ENCODE assay signal across 6 fruit fly cellular contexts in the genomic region with DNA sequence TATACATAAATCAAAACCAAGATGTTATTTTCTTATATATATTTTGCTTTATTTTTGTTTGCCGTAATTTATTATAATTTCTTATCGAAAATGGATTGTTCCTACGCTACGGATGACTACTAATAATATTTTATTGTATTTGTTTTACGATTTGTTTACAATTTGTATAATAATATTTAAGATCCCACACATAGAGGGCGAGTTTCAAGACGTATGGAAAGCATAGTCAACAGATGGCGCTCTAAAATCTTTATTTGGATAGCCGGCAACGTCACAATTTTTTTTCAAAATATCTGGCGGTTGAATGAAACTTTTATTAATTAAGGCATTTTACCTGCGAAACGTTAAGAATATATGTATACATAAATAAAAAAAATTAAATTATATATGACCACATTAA.
TF ChIP-seq lines count a peak whose summit lies in the region.

No protein-coding gene starts in this region.

- TF ChIP-seq CTCF in S2 (optimal IDR thresholded peaks at IDR 0.05; lab: Kevin White, UChicago), result peak; percentile 54 to 90
- peak; percentile 98 for TF ChIP-seq CTCF in whole organism, embryonic (GFP tag; optimal IDR thresholded peaks at IDR 0.05; lab: Kevin White, UChicago)

TF ChIP-seq in whole organism, adult, 20 proteins besides CTCF, POLR2A, EP300 and RAD21 (continues in another document):
- TF ChIP-seq Mnt (GFP tag; optimal IDR thresholded peaks at IDR 0.05; lab: Kevin White, UChicago) (peak; percentile 35), CG14711 (tag; optimal IDR thresholded peaks at IDR 0.05; lab: Kevin White, UChicago) (no peak), CG11617 (GFP tag; optimal IDR thresholded peaks at IDR 0.05; lab: Kevin White, UChicago) (no peak), CG12768 (GFP tag; optimal IDR thresholded peaks at IDR 0.05; lab: Kevin White, UChicago) (no peak), Crg-1 (GFP tag; optimal IDR thresholded peaks at IDR 0.05; lab: Kevin White, UChicago) (peak; percentile 35), CG1620 (GFP tag; optimal IDR thresholded peaks at IDR 0.05; lab: Kevin White, UChicago) (peak; percentile 60), bab1 (GFP tag; optimal IDR thresholded peaks at IDR 0.05; lab: Kevin White, UChicago) (peak; percentile 78), cic (GFP tag; optimal IDR thresholded peaks at IDR 0.05; lab: Kevin White, UChicago) (peak; percentile 25), CG33017 (tag; optimal IDR thresholded peaks at IDR 0.05; lab: Kevin White, UChicago) (peak; percentile 12), tj (GFP tag; optimal IDR thresholded peaks at IDR 0.05; lab: Kevin White, UChicago) (no peak), kay (GFP tag; lab: Kevin White, UChicago; ENCODE audit: borderline replicate concordance) (peak; percentile 83), cnc (optimal IDR thresholded peaks at IDR 0.05; lab: Kevin White, UChicago) (no peak), ovo (GFP tag; optimal IDR thresholded peaks at IDR 0.05; lab: Kevin White, UChicago) (no peak), CG5204 (GFP tag; optimal IDR thresholded peaks at IDR 0.05; lab: Kevin White, UChicago) (no peak), pad (GFP tag; optimal IDR thresholded peaks at IDR 0.05; lab: Kevin White, UChicago) (no peak), Clk (GFP tag; optimal IDR thresholded peaks at IDR 0.05; lab: Kevin White, UChicago) (no peak), toe (GFP tag; optimal IDR thresholded peaks at IDR 0.05; lab: Kevin White, UChicago) (peak; percentile 58)

TF ChIP-seq in whole organism, embryonic, 481 proteins besides CTCF, POLR2A, EP300 and RAD21 (continues in another document):
- TF ChIP-seq hbn (GFP tag; IDR thresholded peaks at IDR 0.05; lab: Robert Waterston, UW; ENCODE audit: partially characterized antibody), result no peak
- TF ChIP-seq CG10654 (GFP tag; optimal IDR thresholded peaks at IDR 0.05; lab: Kevin White, UChicago), result no peak
- no peak for TF ChIP-seq CG17612 (GFP tag; IDR thresholded peaks at IDR 0.05; lab: Robert Waterston, UW)
- TF ChIP-seq CG9932 (GFP tag; IDR thresholded peaks at IDR 0.05; lab: Robert Waterston, UW), result peak; percentile 50
- no peak for TF ChIP-seq twi (tag; optimal IDR thresholded peaks at IDR 0.05; lab: Kevin White, UChicago)
- peak; percentile 22 for TF ChIP-seq tap (tag; optimal IDR thresholded peaks at IDR 0.05; lab: Kevin White, UChicago)
- TF ChIP-seq Blimp-1 (GFP tag; optimal IDR thresholded peaks at IDR 0.05; lab: Kevin White, UChicago), result no peak
- no peak for TF ChIP-seq nau (GFP tag; optimal IDR thresholded peaks at IDR 0.05; lab: Kevin White, UChicago)
- TF ChIP-seq CG13296 (GFP tag; optimal IDR thresholded peaks at IDR 0.05; lab: Kevin White, UChicago), result peak; percentile 19
- peak; percentile 65 for TF ChIP-seq CG3847 (GFP tag; IDR thresholded peaks at IDR 0.05; lab: Robert Waterston, UW)
- TF ChIP-seq CG30403 (GFP tag; optimal IDR thresholded peaks at IDR 0.05; lab: Kevin White, UChicago), result peak; percentile 42
- TF ChIP-seq shn (GFP tag; optimal IDR thresholded peaks at IDR 0.05; lab: Kevin White, UChicago), result no peak
- peak; percentile 53 for TF ChIP-seq CG2712 (tag; optimal IDR thresholded peaks at IDR 0.05; lab: Kevin White, UChicago)
- TF ChIP-seq CG6765 (GFP tag; optimal IDR thresholded peaks at IDR 0.05; lab: Kevin White, UChicago), result no peak
- peak; percentile 63 for TF ChIP-seq CG17829 (tag; optimal IDR thresholded peaks at IDR 0.05; lab: Kevin White, UChicago)
- peak; percentile 7 for TF ChIP-seq Hr3 (GFP tag; optimal IDR thresholded peaks at IDR 0.05; lab: Kevin White, UChicago)
- TF ChIP-seq CG7928 (GFP tag; optimal IDR thresholded peaks at IDR 0.05; lab: Kevin White, UChicago), result no peak
- TF ChIP-seq CG13624 (GFP tag; optimal IDR thresholded peaks at IDR 0.05; lab: Kevin White, UChicago), result no peak

TF ChIP-seq in whole organism, prepupa, 60 proteins besides CTCF, POLR2A, EP300 and RAD21 (continues in another document):
- TF ChIP-seq CG3032 (tag; optimal IDR thresholded peaks at IDR 0.05; lab: Kevin White, UChicago) (peak; percentile 20), lz (GFP tag; optimal IDR thresholded peaks at IDR 0.05; lab: Kevin White, UChicago) (peak; percentile 18), topi (GFP tag; optimal IDR thresholded peaks at IDR 0.05; lab: Kevin White, UChicago) (no peak), Ets96B (tag; optimal IDR thresholded peaks at IDR 0.05; lab: Kevin White, UChicago) (no peak), ss (GFP tag; optimal IDR thresholded peaks at IDR 0.05; lab: Kevin White, UChicago) (no peak), Eip78C (GFP tag; lab: Kevin White, UChicago) (no peak), Ets21C (GFP tag; optimal IDR thresholded peaks at IDR 0.05; lab: Kevin White, UChicago) (no peak), CG34406 (GFP tag; optimal IDR thresholded peaks at IDR 0.05; lab: Kevin White, UChicago) (no peak), CG4318 (GFP tag; optimal IDR thresholded peaks at IDR 0.05; lab: Kevin White, UChicago) (no peak), svp (GFP tag; lab: Kevin White, UChicago) (peak; percentile 65), dsx (GFP tag; optimal IDR thresholded peaks at IDR 0.05; lab: Kevin White, UChicago; ENCODE audit: poor library complexity, severe bottlenecking) (no peak), Blimp-1 (GFP tag; optimal IDR thresholded peaks at IDR 0.05; lab: Kevin White, UChicago) (no peak), CG11294 (GFP tag; IDR thresholded peaks at IDR 0.05; lab: Robert Waterston, UW) (no peak), Sox102F (GFP tag; optimal IDR thresholded peaks at IDR 0.05; lab: Kevin White, UChicago) (no peak), vri (GFP tag; optimal IDR thresholded peaks at IDR 0.05; lab: Kevin White, UChicago) (no peak), CG6854 (GFP tag; optimal IDR thresholded peaks at IDR 0.05; lab: Kevin White, UChicago) (no peak), Met (GFP tag; optimal IDR thresholded peaks at IDR 0.05; lab: Kevin White, UChicago) (no peak), CG31627 (GFP tag; optimal IDR thresholded peaks at IDR 0.05; lab: Kevin White, UChicago) (peak; percentile 33), CG8632 (GFP tag; optimal IDR thresholded peaks at IDR 0.05; lab: Kevin White, UChicago) (no peak)

TF ChIP-seq in whole organism, pupa, 21 proteins besides CTCF, POLR2A, EP300 and RAD21:
- TF ChIP-seq CG12605 (GFP tag; IDR thresholded peaks at IDR 0.05; lab: Robert Waterston, UW) (no peak), D1 (tag; optimal IDR thresholded peaks at IDR 0.05; lab: Kevin White, UChicago) (peak; percentile 84)

TF ChIP-seq in whole organism, wandering third instar larva, 38 proteins besides CTCF, POLR2A, EP300 and RAD21:
- TF ChIP-seq Sp1 (GFP tag; optimal IDR thresholded peaks at IDR 0.05; lab: Kevin White, UChicago) (no peak), CrebA (GFP tag; optimal IDR thresholded peaks at IDR 0.05; lab: Kevin White, UChicago; ENCODE audit: borderline replicate concordance) (peak; percentile 6), Mio (GFP tag; optimal IDR thresholded peaks at IDR 0.05; lab: Kevin White, UChicago) (no peak), Myc (optimal IDR thresholded peaks at IDR 0.05; lab: Kevin White, UChicago) (no peak), Hnf4 (GFP tag; optimal IDR thresholded peaks at IDR 0.05; lab: Kevin White, UChicago) (peak; percentile 23), sv (GFP tag; optimal IDR thresholded peaks at IDR 0.05; lab: Kevin White, UChicago) (no peak), lola (GFP tag; optimal IDR thresholded peaks at IDR 0.05; lab: Kevin White, UChicago) (no peak), dl (GFP tag; optimal IDR thresholded peaks at IDR 0.05; lab: Kevin White, UChicago; ENCODE audit: insufficient read depth in 1 of 2, partially characterized antibody in 2 of 2) (no peak), h (GFP tag; optimal IDR thresholded peaks at IDR 0.05; lab: Kevin White, UChicago) (peak; percentile 41), fru (GFP tag; optimal IDR thresholded peaks at IDR 0.05; lab: Kevin White, UChicago) (peak; percentile 30), CG9705 (GFP tag; optimal IDR thresholded peaks at IDR 0.05; lab: Kevin White, UChicago) (peak; percentile 8), woc (GFP tag; optimal IDR thresholded peaks at IDR 0.05; lab: Kevin White, UChicago) (no peak), HLH106 (tag; optimal IDR thresholded peaks at IDR 0.05; lab: Kevin White, UChicago) (peak; percentile 39), brk (GFP tag; optimal IDR thresholded peaks at IDR 0.05; lab: Kevin White, UChicago) (peak; percentile 44), pan (optimal IDR thresholded peaks at IDR 0.05; lab: Kevin White, UChicago) (no peak), foxo (GFP tag; optimal IDR thresholded peaks at IDR 0.05; lab: Kevin White, UChicago) (peak in 1 of 2 experiments; percentile 49), sage (GFP tag; optimal IDR thresholded peaks at IDR 0.05; lab: Kevin White, UChicago) (no peak), jim (GFP tag; optimal IDR thresholded peaks at IDR 0.05; lab: Kevin White, UChicago) (no peak), Rel (GFP tag; optimal IDR thresholded peaks at IDR 0.05; lab: Kevin White, UChicago) (no peak), Rel (tag; optimal IDR thresholded peaks at IDR 0.05; lab: Kevin White, UChicago) (no peak), psq (GFP tag; optimal IDR thresholded peaks at IDR 0.05; lab: Kevin White, UChicago) (no peak), Vsx2 (GFP tag; optimal IDR thresholded peaks at IDR 0.05; lab: Kevin White, UChicago; ENCODE audit: partially characterized antibody) (peak; percentile 1), rgr (GFP tag; optimal IDR thresholded peaks at IDR 0.05; lab: Kevin White, UChicago) (peak; percentile 17), dmrt93B (GFP tag; optimal IDR thresholded peaks at IDR 0.05; lab: Kevin White, UChicago) (peak; percentile 25), N (GFP tag; optimal IDR thresholded peaks at IDR 0.05; lab: Kevin White, UChicago) (no peak), Dfd (GFP tag; optimal IDR thresholded peaks at IDR 0.05; lab: Kevin White, UChicago) (no peak), dsf (GFP tag; optimal IDR thresholded peaks at IDR 0.05; lab: Kevin White, UChicago; ENCODE audit: borderline replicate concordance) (no peak), tai (GFP tag; optimal IDR thresholded peaks at IDR 0.05; lab: Kevin White, UChicago) (no peak), Dif (GFP tag; optimal IDR thresholded peaks at IDR 0.05; lab: Kevin White, UChicago; ENCODE audit: partially characterized antibody) (no peak), br (GFP tag; optimal IDR thresholded peaks at IDR 0.05; lab: Kevin White, UChicago) (no peak), Hr83 (GFP tag; optimal IDR thresholded peaks at IDR 0.05; lab: Kevin White, UChicago; ENCODE audit: poor library complexity, severe bottlenecking) (no peak), usp (GFP tag; optimal IDR thresholded peaks at IDR 0.05; lab: Kevin White, UChicago) (no peak), Hr78 (GFP tag; optimal IDR thresholded peaks at IDR 0.05; lab: Kevin White, UChicago) (no peak), Abd-B (GFP tag; optimal IDR thresholded peaks at IDR 0.05; lab: Kevin White, UChicago) (no peak)
